Worm (Caenorhabditis elegans) whole organism, L4 larva: ENCODE results near the gene npp-3.

Experiments used
- D1046.2 ChIP-seq: fragments of 200-800 bp; sonication (Bioruptor generic); IDR thresholded peaks from 2 replicates; pipeline ENCODE4 v1.3.6; 2022; ENCODE audit warnings: missing genetic modification characterization, missing compliant biosample characterization
- F26F4.8 ChIP-seq: fragments of 200-800 bp; sonication (Bioruptor generic); conservative IDR thresholded peaks from 2 replicates; pipeline ENCODE4 v1.3.6; 2022; ENCODE audit warnings: missing genetic modification characterization, missing compliant biosample characterization
- F37D6.2 ChIP-seq: sonication (generic microtip); optimal IDR thresholded peaks from 2 replicates; lab custom pipeline; 2016; ENCODE audit warnings: mild to moderate bottlenecking, missing genetic modification characterization, missing compliant biosample characterization
- T20F7.1 ChIP-seq: fragments of 200-800 bp; sonication (Bioruptor generic); optimal IDR thresholded peaks from 2 replicates; lab custom pipeline; 2018; ENCODE audit warnings: mild to moderate bottlenecking, missing genetic modification characterization, missing compliant biosample characterization
- T26A8.4 ChIP-seq: fragments of 200-800 bp; sonication (Bioruptor generic); IDR thresholded peaks from 2 replicates; pipeline ENCODE4 v1.3.6; 2022; ENCODE audit warnings: missing genetic modification characterization, missing compliant biosample characterization
- Y75B8A.6 ChIP-seq: fragments of 200-800 bp; sonication (Bioruptor generic); IDR thresholded peaks from 2 replicates; pipeline ENCODE4 v1.3.6; 2022; ENCODE audit warnings: missing genetic modification reagents, missing genetic modification characterization, missing compliant biosample characterization
- aha-1 ChIP-seq: fragments of 150-350 bp; peaks from one replicate; lab custom pipeline; 2014; ENCODE audit warnings: missing biosample characterization, missing genetic modification characterization
- aly-2 ChIP-seq: sonication (generic microtip); optimal IDR thresholded peaks from 2 replicates; lab custom pipeline; 2018; ENCODE audit warnings: missing biosample characterization, missing genetic modification characterization
- arid-1 ChIP-seq: fragments of 200-800 bp; sonication (Bioruptor generic); conservative IDR thresholded peaks from 2 replicates; pipeline ENCODE4 v1.3.6; 2022; ENCODE audit warnings: missing genetic modification reagents, missing genetic modification characterization, missing compliant biosample characterization
- ceh-20 ChIP-seq: fragments of 200-800 bp; sonication (Bioruptor generic); IDR thresholded peaks from 2 replicates; pipeline ENCODE4 v1.3.6; 2022; ENCODE audit warnings: missing genetic modification reagents, missing genetic modification characterization, missing compliant biosample characterization
- ceh-82 ChIP-seq: sonication (generic microtip); optimal IDR thresholded peaks from 2 replicates; lab custom pipeline; 2017; ENCODE audit warnings: missing biosample characterization, missing genetic modification characterization
- daf-8 ChIP-seq: fragments of 200-800 bp; sonication (Bioruptor generic); IDR thresholded peaks from 2 replicates; pipeline ENCODE4 v1.3.6; 2022; ENCODE audit warnings: missing genetic modification characterization, missing compliant biosample characterization
- dmd-6 ChIP-seq: fragments of 200-800 bp; sonication (Bioruptor generic); IDR thresholded peaks from 2 replicates; pipeline ENCODE4 v1.3.6; 2022; ENCODE audit warnings: missing genetic modification reagents, missing genetic modification characterization, missing compliant biosample characterization
- dmd-8 ChIP-seq: fragments of 200-800 bp; sonication (Bioruptor generic); IDR thresholded peaks from 2 replicates; pipeline ENCODE4 v1.3.6; 2022; ENCODE audit warnings: missing genetic modification characterization, missing compliant biosample characterization
- egl-43 ChIP-seq: fragments of 200-800 bp; sonication (Bioruptor generic); IDR thresholded peaks from 2 replicates; pipeline ENCODE4 v1.3.6; 2022; ENCODE audit warnings: missing genetic modification reagents, missing genetic modification characterization, missing compliant biosample characterization
- hlh-11 ChIP-seq: fragments of 200-800 bp; sonication (Bioruptor generic); optimal IDR thresholded peaks from 2 replicates; lab custom pipeline; 2018; ENCODE audit warnings: mild to moderate bottlenecking, missing genetic modification characterization, missing compliant biosample characterization
- hlh-30 ChIP-seq: sonication (generic microtip); optimal IDR thresholded peaks from 2 replicates; lab custom pipeline; 2017; ENCODE audit warnings: antibody characterized with exemption, mild to moderate bottlenecking, missing genetic modification characterization, missing compliant biosample characterization; ENCODE audit not compliant: insufficient read depth
- hmg-1.1 ChIP-seq: fragments of 200-800 bp; sonication (Bioruptor generic); IDR thresholded peaks from 2 replicates; pipeline ENCODE4 v1.3.6; 2022; ENCODE audit warnings: missing genetic modification reagents, missing genetic modification characterization, missing compliant biosample characterization
- lir-3 ChIP-seq: sonication (generic microtip); optimal IDR thresholded peaks from 2 replicates; lab custom pipeline; 2016; ENCODE audit warnings: mild to moderate bottlenecking, missing genetic modification characterization, missing compliant biosample characterization
- madf-9 ChIP-seq: fragments of 200-800 bp; sonication (Bioruptor generic); conservative IDR thresholded peaks from 2 replicates; pipeline ENCODE4 v1.3.6; 2022; ENCODE audit warnings: missing genetic modification reagents, missing genetic modification characterization, missing compliant biosample characterization
- mdl-1 ChIP-seq, 2 experiments: fragments of 150-350 bp in 1 of 2; sonication (generic microtip) in 1 of 2; optimal IDR thresholded peaks; 2 replicates each; lab custom pipeline; 2014 to 2017; ENCODE audit warnings: missing biosample characterization in 2 of 2, missing genetic modification characterization in 2 of 2
- mxl-2 ChIP-seq: fragments of 200-800 bp; sonication (Bioruptor generic); conservative IDR thresholded peaks from 2 replicates; pipeline ENCODE4 v1.3.6; 2022; ENCODE audit warnings: missing genetic modification reagents, missing genetic modification characterization, missing compliant biosample characterization
- mxl-3 ChIP-seq: fragments of 200-800 bp; sonication (Bioruptor generic); optimal IDR thresholded peaks from 2 replicates; lab custom pipeline; 2018; ENCODE audit warnings: mild to moderate bottlenecking, missing genetic modification characterization, missing compliant biosample characterization
- nhr-10 ChIP-seq: fragments of 150-350 bp; optimal IDR thresholded peaks from 2 replicates; lab custom pipeline; 2014; ENCODE audit warnings: missing biosample characterization, missing genetic modification characterization
- nhr-11 ChIP-seq: fragments of 150-350 bp; optimal IDR thresholded peaks from 2 replicates; lab custom pipeline; 2014; ENCODE audit warnings: missing biosample characterization, missing genetic modification characterization
- nhr-111 ChIP-seq: fragments of 200-800 bp; sonication (Bioruptor generic); optimal IDR thresholded peaks from 2 replicates; lab custom pipeline; 2018; ENCODE audit warnings: mild to moderate bottlenecking, missing genetic modification characterization, missing compliant biosample characterization
- nhr-28 ChIP-seq: fragments of 150-350 bp; optimal IDR thresholded peaks from 2 replicates; lab custom pipeline; 2014; ENCODE audit warnings: missing biosample characterization, missing genetic modification characterization
- nhr-41 ChIP-seq: fragments of 200-800 bp; sonication (Bioruptor generic); IDR thresholded peaks from 2 replicates; pipeline ENCODE4 v1.3.6; 2022; ENCODE audit warnings: missing genetic modification reagents, missing genetic modification characterization, missing compliant biosample characterization
- nhr-48 ChIP-seq: sonication (generic microtip); optimal IDR thresholded peaks from 2 replicates; lab custom pipeline; 2016; ENCODE audit warnings: mild to moderate bottlenecking, missing genetic modification characterization, missing compliant biosample characterization
- nhr-76 ChIP-seq: fragments of 150-350 bp; optimal IDR thresholded peaks from 2 replicates; lab custom pipeline; 2014; ENCODE audit warnings: missing biosample characterization, missing genetic modification characterization
- set-16 ChIP-seq: fragments of 200-800 bp; sonication (Bioruptor generic); IDR thresholded peaks from 2 replicates; pipeline ENCODE4 v1.3.6; 2022; ENCODE audit warnings: missing genetic modification reagents, missing genetic modification characterization, missing compliant biosample characterization
- spr-1 ChIP-seq: sonication (generic microtip); optimal IDR thresholded peaks from 2 replicates; lab custom pipeline; 2016; ENCODE audit warnings: mild to moderate bottlenecking, missing genetic modification characterization, missing compliant biosample characterization
- tra-1 ChIP-seq: fragments of 200-800 bp; sonication (Bioruptor generic); IDR thresholded peaks from 2 replicates; pipeline ENCODE4 v1.3.6; 2022; ENCODE audit warnings: missing genetic modification reagents, missing genetic modification characterization, missing compliant biosample characterization
- unc-62 ChIP-seq, 3 experiments: fragments of 150-350 bp in 1 of 3; sonication (generic microtip); optimal IDR thresholded peaks in 2 of 3; peaks in 1 of 3; 1 replicate in 1 of 3; 2 replicates in 2 of 3; lab custom pipeline; 2014 to 2017; ENCODE audit warnings: missing biosample characterization in 3 of 3, missing genetic modification characterization in 3 of 3, missing genetic modification reagents in 3 of 3, missing genotype in 1 of 3
- vab-7 ChIP-seq: fragments of 200-800 bp; sonication (Bioruptor generic); IDR thresholded peaks from 2 replicates; pipeline ENCODE4 v1.3.6; 2022; ENCODE audit warnings: missing genetic modification reagents, missing genetic modification characterization, missing compliant biosample characterization
- zfp-3 ChIP-seq: fragments of 200-800 bp; sonication (Bioruptor generic); conservative IDR thresholded peaks from 2 replicates; pipeline ENCODE4 v1.3.6; 2022; ENCODE audit warnings: missing genetic modification reagents, missing genetic modification characterization, missing compliant biosample characterization

npp-3 gene

DNA sequence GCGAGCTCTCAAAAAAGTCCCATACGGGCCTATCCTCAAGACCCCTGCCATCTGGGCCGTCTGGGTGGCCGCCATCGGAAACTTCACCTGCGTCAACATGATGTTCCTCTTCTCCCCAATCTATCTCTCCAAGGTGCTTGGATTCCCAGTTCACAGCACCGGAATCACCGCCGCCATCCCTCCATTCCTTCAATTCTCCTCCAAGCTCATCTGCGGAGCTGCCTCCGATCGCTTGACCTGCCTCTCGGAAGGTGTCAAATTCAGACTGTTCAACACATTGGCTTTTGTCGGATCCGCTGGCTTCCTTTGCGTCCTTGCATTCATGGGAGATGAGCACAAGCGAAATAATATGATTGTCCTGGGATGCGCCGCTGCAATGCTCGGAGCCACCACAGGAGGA, 29.6 kb downstream of the npp-3 start:
- TF ChIP-seq tra-1 (GFP tag; lab: Robert Waterston, UW) (no peak), D1046.2 (GFP tag; lab: Robert Waterston, UW) (no peak), lir-3 (tag; lab: Kevin White, UChicago) (no peak), nhr-41 (GFP tag; lab: Robert Waterston, UW) (no peak), aly-2 (tag; lab: Kevin White, UChicago) (no peak), dmd-6 (GFP tag; lab: Robert Waterston, UW) (no peak), arid-1 (GFP tag; lab: Robert Waterston, UW) (no peak), vab-7 (GFP tag; lab: Robert Waterston, UW) (no peak), nhr-111 (no peak), mdl-1 (tag; optimal IDR thresholded peaks at IDR 0.05; lab: Kevin White, UChicago) (no peak), set-16 (GFP tag; lab: Robert Waterston, UW) (peak; percentile 76), madf-9 (GFP tag; lab: Robert Waterston, UW) (0 out of 2 replicates have a peak, but pooled peaks have one; percentile 6), mxl-2 (GFP tag; lab: Robert Waterston, UW) (no peak), egl-43 (GFP tag; lab: Robert Waterston, UW) (0 out of 2 replicates have a peak, but pooled peaks have one; percentile 10), T20F7.1 (GFP tag; lab: Kevin White, UChicago) (no peak), daf-8 (no peak), zfp-3 (GFP tag; lab: Robert Waterston, UW) (no peak)

DNA sequence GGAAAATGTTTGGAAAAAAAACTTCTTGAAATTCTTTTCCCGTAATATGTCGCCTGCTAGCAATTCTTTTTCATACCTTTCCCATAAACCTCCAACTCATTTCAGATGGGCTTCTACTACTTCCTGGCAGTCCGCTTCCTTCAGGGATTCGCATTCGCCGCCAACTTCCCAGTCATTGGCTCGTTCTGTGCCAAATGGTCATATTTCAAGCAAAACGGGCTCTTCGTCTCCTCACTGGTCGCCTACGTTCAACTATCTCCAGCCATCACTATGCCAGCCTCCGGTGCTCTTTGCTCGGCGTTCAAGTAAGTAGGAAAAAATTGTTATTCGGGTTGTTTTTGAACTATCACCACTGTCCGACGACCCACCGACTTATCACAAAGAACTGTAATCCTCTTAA, 30.5 kb downstream of the npp-3 start:
- TF ChIP-seq ceh-20 (GFP tag; lab: Robert Waterston, UW) (no peak), aha-1 (tag; lab: Kevin White, UChicago) (peak; percentile 27)

DNA sequence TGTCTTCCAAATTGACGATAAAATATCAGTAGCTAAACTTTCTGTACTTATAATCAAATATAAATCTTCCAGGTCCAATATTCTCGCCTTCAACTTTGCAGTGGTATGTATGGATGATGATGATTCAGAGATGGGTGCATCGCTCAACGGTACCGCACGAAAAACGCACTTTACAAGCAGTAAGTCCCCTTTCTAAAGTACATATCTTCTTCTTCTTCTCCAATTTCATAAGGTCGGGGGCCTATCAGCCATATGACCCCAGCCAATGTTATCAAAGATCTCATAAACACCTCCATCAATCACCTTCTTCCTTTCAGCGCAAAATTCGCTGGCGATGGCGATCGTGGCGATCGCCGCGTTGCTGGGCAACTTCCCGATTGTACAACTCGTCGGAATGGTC, 31.1 kb downstream of the npp-3 start:
- TF ChIP-seq nhr-28 (tag; lab: Kevin White, UChicago) (peak; percentile 13), nhr-76 (tag; lab: Kevin White, UChicago) (no peak)

DNA sequence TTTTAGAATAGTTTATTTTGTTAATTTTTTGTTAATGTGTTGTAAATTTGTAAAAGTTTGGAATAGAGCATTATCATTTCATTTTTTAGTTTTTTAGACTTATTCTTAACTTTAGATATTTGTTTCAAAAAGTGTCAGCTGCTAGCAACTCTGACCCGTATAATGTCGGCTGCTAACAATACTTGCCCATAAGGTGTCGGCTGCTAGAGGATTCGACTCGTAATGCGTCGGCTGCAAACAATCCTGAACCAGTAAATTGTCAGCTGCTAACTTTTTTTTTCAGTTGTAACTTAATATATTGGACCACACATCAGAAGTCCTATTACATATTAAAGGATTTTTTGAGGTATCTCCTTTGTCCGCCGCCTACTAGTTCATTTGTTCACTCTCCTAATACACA, 31.8 kb downstream of the npp-3 start:
- TF ChIP-seq spr-1 (no peak), T26A8.4 (0 out of 2 replicates have a peak, but pooled peaks have one; percentile 23), F26F4.8 (no peak), dmd-8 (GFP tag; lab: Robert Waterston, UW) (no peak), hmg-1.1 (GFP tag; lab: Robert Waterston, UW) (no peak), ceh-82 (tag; lab: Kevin White, UChicago) (no peak)

DNA sequence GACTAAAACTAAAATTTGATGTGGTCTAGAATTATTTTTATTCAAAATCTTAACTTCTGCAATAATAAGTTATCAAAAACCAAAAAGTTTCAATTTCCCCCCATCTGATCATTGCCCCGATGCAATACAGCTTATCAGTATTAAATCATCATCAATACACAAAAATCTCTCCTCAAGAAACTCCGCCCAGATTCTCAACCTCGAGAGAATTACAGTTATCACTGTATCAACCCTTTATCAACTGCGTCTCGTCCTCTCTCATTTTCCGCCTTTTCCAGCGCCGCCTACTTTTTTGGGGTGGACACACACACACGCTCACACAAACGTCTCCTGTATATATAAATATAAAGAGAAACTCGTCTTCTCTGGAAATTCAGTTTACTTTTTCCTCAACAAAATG, 32.3 kb downstream of the npp-3 start, which contains the start of gene T27D12.1:
T27D12.1 (plus strand) TSS at position 301 of the 400 bp plus-strand sequence.
- no peak for TF ChIP-seq nhr-11 (tag; lab: Kevin White, UChicago)
- no peak for TF ChIP-seq Y75B8A.6 (GFP tag; lab: Robert Waterston, UW)
- TF ChIP-seq ceh-20 (GFP tag; lab: Robert Waterston, UW), result no peak
- TF ChIP-seq mxl-3 (GFP tag; lab: Kevin White, UChicago), result no peak
- TF ChIP-seq nhr-41 (GFP tag; lab: Robert Waterston, UW), result no peak
- TF ChIP-seq zfp-3 (GFP tag; lab: Robert Waterston, UW), result no peak

DNA sequence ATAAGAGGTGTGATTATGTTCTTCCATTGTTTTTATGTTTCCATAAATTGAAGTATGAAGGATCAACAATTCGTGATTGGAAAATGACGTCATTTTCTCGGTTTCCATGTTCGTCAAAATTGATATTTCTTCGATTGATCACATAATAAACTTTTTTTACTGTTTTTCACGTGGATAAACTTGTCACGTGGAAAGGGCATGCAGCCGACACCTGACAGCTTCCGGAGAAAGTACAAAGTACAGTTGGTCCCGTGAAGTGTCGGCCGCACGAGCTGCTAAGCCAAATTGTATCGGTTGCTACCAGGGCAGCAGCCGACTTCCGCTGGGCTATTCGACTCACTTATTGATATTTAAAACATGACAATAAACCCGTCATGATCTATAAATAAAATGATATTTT, 32.9 kb downstream of the npp-3 start:
- peak in 1 of 2 experiments; percentile 53 for TF ChIP-seq unc-62 (GFP tag; optimal IDR thresholded peaks at IDR 0.05 in 1 of 2; lab: Kevin White, UChicago)
- TF ChIP-seq unc-62 (tag; optimal IDR thresholded peaks at IDR 0.05; lab: Kevin White, UChicago), result no peak
- no peak for TF ChIP-seq F37D6.2 (tag; lab: Kevin White, UChicago)
- no peak for TF ChIP-seq nhr-10 (tag; lab: Kevin White, UChicago)
- TF ChIP-seq hlh-30 (tag; lab: Kevin White, UChicago), result peak; percentile 21
- 0 out of 2 replicates have a peak, but pooled peaks have one; percentile 23 for TF ChIP-seq mxl-2 (GFP tag; lab: Robert Waterston, UW)
- TF ChIP-seq nhr-48, result peak; percentile 66
- TF ChIP-seq dmd-6 (GFP tag; lab: Robert Waterston, UW), result peak; percentile 55
- no peak for TF ChIP-seq lir-3 (tag; lab: Kevin White, UChicago)
- no peak for TF ChIP-seq T26A8.4
- peak; percentile 69 for TF ChIP-seq hlh-11 (tag; lab: Kevin White, UChicago)
